Fruit fly (Drosophila melanogaster) whole organism, prepupa: ENCODE results near the gene CG1999.
A peak's percentile ranks its signal among the peaks of the same experiment; 100 is the strongest.

ENCODE experiments used
- Blimp-1 ChIP-seq: fragments of 200-800 bp; sonication (Bioruptor generic); optimal IDR thresholded peaks from 3 replicates; lab custom pipeline; 2017; ENCODE audit warnings: missing biosample characterization, missing genetic modification characterization, mild to moderate bottlenecking, moderate library complexity, missing genetic modification reagents
- CG10631 ChIP-seq: fragments of 200-800 bp; sonication (Bioruptor generic); optimal IDR thresholded peaks from 2 replicates; lab custom pipeline; 2016; ENCODE audit warnings: missing biosample characterization, missing genetic modification characterization
- CG11294 ChIP-seq: fragments of 200-800 bp; sonication (Bioruptor generic); IDR thresholded peaks from 2 replicates; pipeline ENCODE4 v1.3.6; 2022; ENCODE audit warnings: missing biosample characterization, missing genetic modification characterization
- CG1621 ChIP-seq: fragments of 200-800 bp; sonication (Bioruptor generic); optimal IDR thresholded peaks from 3 replicates; lab custom pipeline; 2018; ENCODE audit warnings: missing biosample characterization, mild to moderate bottlenecking, missing genetic modification characterization
- CG16779 ChIP-seq: fragments of 200-800 bp; sonication (Bioruptor generic); optimal IDR thresholded peaks from 3 replicates; lab custom pipeline; 2017; ENCODE audit warnings: missing biosample characterization, mild to moderate bottlenecking, missing genetic modification characterization
- CG3032 ChIP-seq: fragments of 200-800 bp; optimal IDR thresholded peaks from 2 replicates; lab custom pipeline; 2019; ENCODE audit warnings: missing biosample characterization, mild to moderate bottlenecking, missing genetic modification characterization, moderate library complexity
- CG31627 ChIP-seq: fragments of 200-800 bp; sonication (Bioruptor generic); optimal IDR thresholded peaks from 3 replicates; lab custom pipeline; 2016; ENCODE audit warnings: missing biosample characterization, missing genetic modification characterization
- CG34406 ChIP-seq: fragments of 200-800 bp; sonication (Bioruptor generic); optimal IDR thresholded peaks from 3 replicates; lab custom pipeline; 2016; ENCODE audit warnings: missing biosample characterization, missing genetic modification characterization
- CG3919 ChIP-seq: fragments of 200-800 bp; sonication (Bioruptor generic); optimal IDR thresholded peaks from 3 replicates; lab custom pipeline; 2016; ENCODE audit warnings: missing biosample characterization, missing genetic modification characterization
- CG4318 ChIP-seq: fragments of 200-800 bp; sonication (Bioruptor generic); optimal IDR thresholded peaks from 3 replicates; lab custom pipeline; 2017; ENCODE audit warnings: missing biosample characterization, mild to moderate bottlenecking, missing genetic modification characterization
- CG6163 ChIP-seq: fragments of 200-800 bp; sonication (Bioruptor generic); IDR thresholded peaks from 3 replicates; pipeline ENCODE4 v1.3.6; 2022; ENCODE audit warnings: missing biosample characterization, missing genetic modification characterization
- CG6792 ChIP-seq: fragments of 200-800 bp; sonication (Bioruptor generic); optimal IDR thresholded peaks from 3 replicates; lab custom pipeline; 2016; ENCODE audit warnings: missing biosample characterization, missing genetic modification characterization
- CG6808 ChIP-seq: fragments of 200-800 bp; sonication (Bioruptor generic); optimal IDR thresholded peaks from 3 replicates; lab custom pipeline; 2017; ENCODE audit warnings: missing biosample characterization, missing genetic modification characterization, mild to moderate bottlenecking, moderate library complexity, missing genetic modification reagents
- CG7368 ChIP-seq: fragments of 200-800 bp; sonication (Bioruptor generic); optimal IDR thresholded peaks from 3 replicates; lab custom pipeline; 2016; ENCODE audit warnings: missing biosample characterization, missing genetic modification characterization
- CG8119 ChIP-seq: fragments of 200-800 bp; sonication (Bioruptor generic); IDR thresholded peaks from 3 replicates; pipeline ENCODE4 v1.3.6; 2022; ENCODE audit warnings: missing biosample characterization, missing genetic modification characterization
- Eip75B ChIP-seq: fragments of 200-800 bp; sonication (Bioruptor generic); optimal IDR thresholded peaks from 3 replicates; lab custom pipeline; 2016; ENCODE audit warnings: missing biosample characterization, missing genetic modification characterization
- Eip78C ChIP-seq: fragments of 200-800 bp; sonication (Bioruptor generic); peaks from one replicate; lab custom pipeline; 2016; ENCODE audit warnings: missing biosample characterization, missing genetic modification characterization
- Ets21C ChIP-seq: fragments of 200-800 bp; sonication (Bioruptor generic); optimal IDR thresholded peaks from 3 replicates; lab custom pipeline; 2016; ENCODE audit warnings: missing biosample characterization, missing genetic modification characterization
- Ets96B ChIP-seq: fragments of 200-800 bp; optimal IDR thresholded peaks from 2 replicates; lab custom pipeline; 2019; ENCODE audit warnings: missing biosample characterization, mild to moderate bottlenecking, missing genetic modification characterization, moderate library complexity
- Hr38 ChIP-seq: sonication (Bioruptor generic); optimal IDR thresholded peaks from 2 replicates; lab custom pipeline; 2016; ENCODE audit warnings: missing biosample characterization, missing genetic modification characterization
- Lpt ChIP-seq: fragments of 200-800 bp; sonication (Bioruptor generic); optimal IDR thresholded peaks from 3 replicates; lab custom pipeline; 2016; ENCODE audit warnings: missing biosample characterization, missing genetic modification characterization
- OdsH ChIP-seq: fragments of 200-800 bp; sonication (Bioruptor generic); optimal IDR thresholded peaks from 3 replicates; lab custom pipeline; 2016; ENCODE audit warnings: missing biosample characterization, missing genetic modification characterization
- Smox ChIP-seq: fragments of 200-800 bp; sonication (Bioruptor generic); optimal IDR thresholded peaks from 3 replicates; lab custom pipeline; 2016; ENCODE audit warnings: missing biosample characterization, missing genetic modification characterization
- achi ChIP-seq: fragments of 200-800 bp; sonication (Bioruptor generic); optimal IDR thresholded peaks from 3 replicates; lab custom pipeline; 2016; ENCODE audit warnings: missing biosample characterization, missing genetic modification characterization
- acj6 ChIP-seq: fragments of 200-800 bp; sonication (Bioruptor generic); optimal IDR thresholded peaks from 3 replicates; lab custom pipeline; 2016; ENCODE audit warnings: missing biosample characterization, missing genetic modification characterization
- cyc ChIP-seq: fragments of 200-800 bp; sonication (Bioruptor generic); optimal IDR thresholded peaks from 3 replicates; lab custom pipeline; 2016; ENCODE audit warnings: missing biosample characterization, missing genetic modification characterization
- dsx ChIP-seq: fragments of 200-800 bp; optimal IDR thresholded peaks from 3 replicates; lab custom pipeline; 2019; ENCODE audit warnings: missing biosample characterization, mild to moderate bottlenecking, missing genetic modification characterization, moderate library complexity; ENCODE audit not compliant: poor library complexity, severe bottlenecking
- eg ChIP-seq: fragments of 200-800 bp; sonication (Bioruptor generic); IDR thresholded peaks from 3 replicates; pipeline ENCODE4 v1.3.6; 2022; ENCODE audit warnings: missing biosample characterization, missing genetic modification characterization
- fd59A ChIP-seq: fragments of 200-800 bp; sonication (Bioruptor generic); optimal IDR thresholded peaks from 2 replicates; lab custom pipeline; 2017; ENCODE audit warnings: missing biosample characterization, mild to moderate bottlenecking, missing genetic modification characterization, missing genetic modification reagents
- fkh ChIP-seq: fragments of 200-800 bp; sonication (Bioruptor generic); optimal IDR thresholded peaks from 3 replicates; lab custom pipeline; 2017; ENCODE audit warnings: missing biosample characterization, mild to moderate bottlenecking, missing genetic modification characterization, moderate library complexity
- net ChIP-seq: fragments of 200-800 bp; sonication (Bioruptor generic); optimal IDR thresholded peaks from 3 replicates; lab custom pipeline; 2016; ENCODE audit warnings: missing biosample characterization, missing genetic modification characterization
- pdm3 ChIP-seq: fragments of 200-800 bp; sonication (Bioruptor generic); optimal IDR thresholded peaks from 3 replicates; lab custom pipeline; 2016; ENCODE audit warnings: missing biosample characterization, missing genetic modification characterization
- spab ChIP-seq: fragments of 200-800 bp; sonication (Bioruptor generic); optimal IDR thresholded peaks from 2 replicates; lab custom pipeline; 2017; ENCODE audit warnings: missing biosample characterization, mild to moderate bottlenecking, missing genetic modification characterization, missing genetic modification reagents
- ss ChIP-seq, 2 experiments: fragments of 200-800 bp; sonication (Bioruptor generic); optimal IDR thresholded peaks; 2 replicates in 1 of 2; 3 replicates in 1 of 2; lab custom pipeline; 2017 to 2018; ENCODE audit warnings: mild to moderate bottlenecking in 2 of 2, missing biosample characterization in 2 of 2, missing genetic modification characterization in 2 of 2, moderate library complexity in 1 of 2
- topi ChIP-seq: fragments of 200-800 bp; sonication (Bioruptor generic); optimal IDR thresholded peaks from 3 replicates; lab custom pipeline; 2016; ENCODE audit warnings: missing biosample characterization, missing genetic modification characterization
- vri ChIP-seq: fragments of 200-800 bp; sonication (Bioruptor generic); optimal IDR thresholded peaks from 3 replicates; lab custom pipeline; 2016; ENCODE audit warnings: missing biosample characterization, mild to moderate bottlenecking, missing genetic modification characterization

Gene CG1999

dm6 chrX:7379569-7379968, 21.0 kb downstream of the CG1999 start (continued):
- peak in 1 of 2 experiments; percentile 42 for TF ChIP-seq ss (GFP tag; optimal IDR thresholded peaks at IDR 0.05; lab: Kevin White, UChicago)
- peak; percentile 21 for TF ChIP-seq topi
- TF ChIP-seq CG11294 (GFP tag; lab: Robert Waterston, UW): no peak
- peak; percentile 6 for TF ChIP-seq Ets21C (GFP tag; lab: Kevin White, UChicago)
- TF ChIP-seq CG6808 (GFP tag; lab: Kevin White, UChicago): peak; percentile 33
- no peak for TF ChIP-seq CG4318 (GFP tag; lab: Kevin White, UChicago)
- TF ChIP-seq Eip78C (GFP tag; lab: Kevin White, UChicago): peak; percentile 74
- TF ChIP-seq CG3919 (GFP tag; lab: Kevin White, UChicago): peak; percentile 36
- TF ChIP-seq CG6792 (GFP tag; lab: Kevin White, UChicago): peak; percentile 37
- no peak for TF ChIP-seq Lpt (GFP tag; lab: Kevin White, UChicago)
- 0 out of 3 replicates have a peak, but pooled peaks have one; percentile 11 for TF ChIP-seq CG6163
- TF ChIP-seq, all 60 proteins: peak for 32

dm6 chrX:7382890-7383289, 24.3 kb downstream of the CG1999 start, which contains the start of gene CG42781:
Gene CG42781 (minus strand): TSS chrX:7382990.
- TF ChIP-seq CG34406 (GFP tag; lab: Kevin White, UChicago) (no peak), CG7368 (GFP tag; lab: Kevin White, UChicago) (no peak), CG3032 (tag; lab: Kevin White, UChicago) (no peak), Smox (GFP tag; lab: Kevin White, UChicago) (no peak), cyc (GFP tag; lab: Kevin White, UChicago) (no peak)

dm6 chrX:7403074-7403473, 44.5 kb downstream of the CG1999 start, which contains the start of gene CG15035:
Gene CG15035 (minus strand): TSS chrX:7403174.
- no peak for TF ChIP-seq Eip75B (GFP tag; lab: Kevin White, UChicago)
- no peak for TF ChIP-seq Ets96B (tag; lab: Kevin White, UChicago)
- TF ChIP-seq CG10631: no peak
- TF ChIP-seq dsx (GFP tag; lab: Kevin White, UChicago): no peak
- TF ChIP-seq Ets21C (GFP tag; lab: Kevin White, UChicago): no peak
- no peak for TF ChIP-seq CG16779 (tag; lab: Kevin White, UChicago)
- no peak for TF ChIP-seq net (GFP tag; lab: Kevin White, UChicago)
- TF ChIP-seq fkh (GFP tag; lab: Kevin White, UChicago): no peak

dm6 chrX:7405697-7406096, 47.1 kb downstream of the CG1999 start, which contains the start of gene CG1677:
Gene CG1677 (minus strand): TSS chrX:7405797.
- TF ChIP-seq CG3032 (tag; lab: Kevin White, UChicago) (no peak), Hr38 (no peak), CG1621 (tag; lab: Kevin White, UChicago) (no peak), OdsH (no peak), CG6163 (no peak), Blimp-1 (no peak), fd59A (GFP tag; lab: Kevin White, UChicago) (no peak), net (GFP tag; lab: Kevin White, UChicago) (no peak), spab (GFP tag; lab: Kevin White, UChicago) (no peak), eg (GFP tag; lab: Robert Waterston, UW) (no peak), CG8119 (GFP tag; lab: Robert Waterston, UW) (no peak), acj6 (GFP tag; lab: Kevin White, UChicago) (no peak), Ets21C (GFP tag; lab: Kevin White, UChicago) (no peak), pdm3 (GFP tag; lab: Kevin White, UChicago) (no peak), CG16779 (tag; lab: Kevin White, UChicago) (no peak), achi (GFP tag; lab: Kevin White, UChicago) (no peak), vri (GFP tag; lab: Kevin White, UChicago) (no peak), CG31627 (GFP tag; lab: Kevin White, UChicago) (no peak), fkh (GFP tag; lab: Kevin White, UChicago) (no peak)
